Fruit fly (Drosophila melanogaster) whole organism, prepupa: ENCODE results near the gene CG31368.

Experiments used
- Blimp-1 ChIP-seq: fragments of 200-800 bp; sonication (Bioruptor generic); optimal IDR thresholded peaks from 3 replicates; lab custom pipeline; 2017; ENCODE audit warnings: missing biosample characterization, missing genetic modification characterization, mild to moderate bottlenecking, moderate library complexity, missing genetic modification reagents
- CG11762 ChIP-seq: fragments of 200-800 bp; sonication (Bioruptor generic); optimal IDR thresholded peaks from 3 replicates; lab custom pipeline; 2016; ENCODE audit warnings: missing biosample characterization, missing genetic modification characterization; ENCODE audit not compliant: insufficient read depth
- CG16779 ChIP-seq: fragments of 200-800 bp; sonication (Bioruptor generic); optimal IDR thresholded peaks from 3 replicates; lab custom pipeline; 2017; ENCODE audit warnings: missing biosample characterization, mild to moderate bottlenecking, missing genetic modification characterization
- CG3032 ChIP-seq: fragments of 200-800 bp; optimal IDR thresholded peaks from 2 replicates; lab custom pipeline; 2019; ENCODE audit warnings: missing biosample characterization, mild to moderate bottlenecking, missing genetic modification characterization, moderate library complexity
- CG6808 ChIP-seq: fragments of 200-800 bp; sonication (Bioruptor generic); optimal IDR thresholded peaks from 3 replicates; lab custom pipeline; 2017; ENCODE audit warnings: missing biosample characterization, missing genetic modification characterization, mild to moderate bottlenecking, moderate library complexity, missing genetic modification reagents
- CG8119 ChIP-seq: fragments of 200-800 bp; sonication (Bioruptor generic); IDR thresholded peaks from 3 replicates; pipeline ENCODE4 v1.3.6; 2022; ENCODE audit warnings: missing biosample characterization, missing genetic modification characterization
- Eip75B ChIP-seq: fragments of 200-800 bp; sonication (Bioruptor generic); optimal IDR thresholded peaks from 3 replicates; lab custom pipeline; 2016; ENCODE audit warnings: missing biosample characterization, missing genetic modification characterization
- Eip78C ChIP-seq: fragments of 200-800 bp; sonication (Bioruptor generic); peaks from one replicate; lab custom pipeline; 2016; ENCODE audit warnings: missing biosample characterization, missing genetic modification characterization
- Sox102F ChIP-seq: fragments of 200-800 bp; sonication (Bioruptor generic); optimal IDR thresholded peaks from 2 replicates; lab custom pipeline; 2016; ENCODE audit warnings: missing biosample characterization, mild to moderate bottlenecking, missing genetic modification characterization
- eg ChIP-seq: fragments of 200-800 bp; sonication (Bioruptor generic); IDR thresholded peaks from 3 replicates; pipeline ENCODE4 v1.3.6; 2022; ENCODE audit warnings: missing biosample characterization, missing genetic modification characterization

Gene CG31368

DNA sequence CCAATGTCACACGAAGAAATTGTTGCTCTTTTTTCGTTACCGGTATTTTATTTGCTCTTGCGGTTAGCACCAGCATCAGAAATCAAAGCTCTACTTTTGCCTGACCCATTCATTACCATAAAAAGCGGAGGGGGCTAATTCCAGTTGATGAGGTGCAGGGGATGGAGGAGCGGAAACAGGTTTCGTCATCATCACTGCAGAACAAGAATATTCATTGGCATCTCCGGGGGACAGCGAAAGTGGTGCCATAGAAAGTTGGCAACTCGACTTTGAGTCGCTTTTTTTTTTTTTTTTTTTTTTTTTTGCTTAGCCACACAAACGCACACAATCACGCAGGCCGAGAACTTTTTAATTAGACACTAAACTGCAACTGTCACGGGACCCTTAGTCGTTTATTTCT, 58.5 kb downstream of the CG31368 start:
- no peak for TF ChIP-seq CG3032
- no peak for TF ChIP-seq CG11762 (GFP tag; lab: Kevin White, UChicago)
- no peak for TF ChIP-seq Eip75B (GFP tag; lab: Kevin White, UChicago)
- TF ChIP-seq CG16779 (tag; lab: Kevin White, UChicago) = no peak
- TF ChIP-seq eg (GFP tag; lab: Robert Waterston, UW) = no peak
- peak; percentile 45 for TF ChIP-seq Blimp-1
- TF ChIP-seq CG8119 = no peak
- TF ChIP-seq CG6808 = no peak
- no peak for TF ChIP-seq Sox102F (GFP tag; lab: Kevin White, UChicago)
- TF ChIP-seq Eip78C (GFP tag; lab: Kevin White, UChicago) = peak; percentile 39
